Fruit fly (Drosophila melanogaster): ENCODE data around the gene Prx6a.

Prx6a gene

DNA sequence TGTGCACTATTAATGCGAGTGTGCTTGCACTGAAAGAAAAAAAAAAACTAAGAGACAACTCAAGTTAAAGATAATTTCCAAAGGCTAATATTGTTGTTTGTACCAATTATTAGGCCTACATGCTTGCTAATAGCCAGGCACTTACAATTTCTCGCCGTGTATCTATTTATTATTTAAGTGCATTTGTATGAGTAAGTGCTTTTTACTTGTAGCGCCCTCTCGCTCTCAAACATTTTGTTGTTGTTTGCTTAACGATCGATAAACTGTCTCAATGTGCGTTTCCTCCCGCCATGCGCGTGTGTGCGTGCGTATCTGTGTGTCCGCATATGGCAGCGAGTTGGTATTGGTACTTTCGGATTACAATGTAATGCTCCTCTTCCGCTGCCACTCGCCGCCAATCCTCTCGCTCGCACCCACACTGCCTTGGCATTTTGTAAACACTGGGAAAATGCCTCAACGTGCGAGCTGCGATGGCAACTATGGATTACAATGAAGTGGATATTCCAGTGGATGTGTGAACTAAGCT, 19.1 kb upstream of the Prx6a start (continued):
- TF ChIP-seq hkb (optimal IDR thresholded peaks at IDR 0.05) (no peak), hkb (GFP tag; IDR thresholded peaks at IDR 0.05) (peak; percentile 90), Hr3 (GFP tag; optimal IDR thresholded peaks at IDR 0.05) (peak; percentile 83), Taf1 (GFP tag; IDR thresholded peaks at IDR 0.05) (no peak), Chrac-16 (GFP tag; optimal IDR thresholded peaks at IDR 0.05) (peak; percentile 91), so (GFP tag; IDR thresholded peaks at IDR 0.05) (peak; percentile 63; the same call in 1 of the 3 replicates), CG3407 (GFP tag; optimal IDR thresholded peaks at IDR 0.05) (peak; percentile 76), CG4707 (GFP tag; optimal IDR thresholded peaks at IDR 0.05) (no peak), zfh1 (GFP tag; IDR thresholded peaks at IDR 0.05) (peak; percentile 87), CG4424 (GFP tag; optimal IDR thresholded peaks at IDR 0.05) (peak; percentile 83), wdn (GFP tag; IDR thresholded peaks at IDR 0.05) (peak; percentile 69), Rfx (GFP tag; IDR thresholded peaks at IDR 0.05) (peak; percentile 59; the same call in 1 of the 2 replicates), ken (GFP tag; IDR thresholded peaks at IDR 0.05) (peak; percentile 81), CG10209 (GFP tag; optimal IDR thresholded peaks at IDR 0.05) (peak; percentile 82), CG33557 (GFP tag; optimal IDR thresholded peaks at IDR 0.05) (peak; percentile 39), CG13424 (tag; optimal IDR thresholded peaks at IDR 0.05) (peak; percentile 60), scrt (GFP tag; optimal IDR thresholded peaks at IDR 0.05) (peak; percentile 25), CG9609 (GFP tag; optimal IDR thresholded peaks at IDR 0.05) (peak; percentile 90), Six4 (GFP tag; optimal IDR thresholded peaks at IDR 0.05) (peak; percentile 80), gce (GFP tag; IDR thresholded peaks at IDR 0.05) (peak; percentile 78; the same call in 2 of the 3 replicates), Xbp1 (GFP tag; optimal IDR thresholded peaks at IDR 0.05) (peak; percentile 89), gro (GFP tag; optimal IDR thresholded peaks at IDR 0.05) (peak; percentile 58), trh (GFP tag; optimal IDR thresholded peaks at IDR 0.05) (peak; percentile 63), CG9797 (GFP tag; optimal IDR thresholded peaks at IDR 0.05) (no peak), lmd (GFP tag; IDR thresholded peaks at IDR 0.05) (peak; percentile 86), Max (GFP tag; optimal IDR thresholded peaks at IDR 0.05) (peak; percentile 70), CG34376 (GFP tag; optimal IDR thresholded peaks at IDR 0.05) (peak; percentile 4), knrl (GFP tag; IDR thresholded peaks at IDR 0.05; ENCODE audit: partially characterized antibody) (no peak), CG10565 (GFP tag; optimal IDR thresholded peaks at IDR 0.05) (peak; percentile 37), Bdp1 (GFP tag; optimal IDR thresholded peaks at IDR 0.05) (peak; percentile 81), Ssrp (tag; optimal IDR thresholded peaks at IDR 0.05) (peak; percentile 83), Oaz (GFP tag; IDR thresholded peaks at IDR 0.05) (peak; percentile 57; the same call in 1 of the 2 replicates), klu (GFP tag; IDR thresholded peaks at IDR 0.05) (0 out of 2 replicates have a peak, but pooled peaks have one; percentile 23), Bgb (GFP tag; IDR thresholded peaks at IDR 0.05; ENCODE audit: partially characterized antibody) (no peak), cwo (GFP tag; optimal IDR thresholded peaks at IDR 0.05) (peak; percentile 29), danr (GFP tag; IDR thresholded peaks at IDR 0.05) (no peak), CG1233 (GFP tag; optimal IDR thresholded peaks at IDR 0.05) (peak; percentile 67), her (GFP tag; optimal IDR thresholded peaks at IDR 0.05) (peak; percentile 79), pho (GFP tag; optimal IDR thresholded peaks at IDR 0.05) (peak; percentile 56), CG16815 (GFP tag; optimal IDR thresholded peaks at IDR 0.05) (peak; percentile 79), CG18599 (GFP tag; optimal IDR thresholded peaks at IDR 0.05) (peak; percentile 71), fd64A (GFP tag; optimal IDR thresholded peaks at IDR 0.05) (peak; percentile 62), Optix (GFP tag; IDR thresholded peaks at IDR 0.05) (peak; percentile 83), CG7745 (tag; optimal IDR thresholded peaks at IDR 0.05) (peak; percentile 64), GATAe (GFP tag; conservative IDR thresholded peaks at IDR 0.05) (peak; percentile 34; the same call in 1 of the 2 replicates), eve (GFP tag; optimal IDR thresholded peaks at IDR 0.05) (peak in 1 of 2 experiments; percentile 95), tna (GFP tag; IDR thresholded peaks at IDR 0.05; ENCODE audit: partially characterized antibody) (no peak), cg (GFP tag; optimal IDR thresholded peaks at IDR 0.05) (peak; percentile 94), CG11504 (tag; optimal IDR thresholded peaks at IDR 0.05) (peak; percentile 83), z (GFP tag; IDR thresholded peaks at IDR 0.05) (no peak)
